Fruit fly (Drosophila melanogaster) whole organism, embryonic: ENCODE measurements around the gene Sec10.

Source experiments
- CG10321 ChIP-seq: fragments of 200-800 bp; sonication (Bioruptor generic); IDR thresholded peaks from 2 replicates; pipeline ENCODE4 v1.3.6; 2022; ENCODE audit warnings: missing biosample characterization, missing genetic modification characterization
- CG10431 ChIP-seq: fragments of 200-800 bp; sonication (Bioruptor generic); optimal IDR thresholded peaks from 3 replicates; lab custom pipeline; 2018; ENCODE audit warnings: missing biosample characterization, mild to moderate bottlenecking, missing genetic modification characterization
- CG11723 ChIP-seq: fragments of 200-800 bp; sonication (Bioruptor generic); optimal IDR thresholded peaks from 2 replicates; lab custom pipeline; 2017; ENCODE audit warnings: missing biosample characterization, mild to moderate bottlenecking, missing genetic modification characterization
- CG12391 ChIP-seq: fragments of 200-800 bp; sonication (Bioruptor generic); optimal IDR thresholded peaks from 3 replicates; lab custom pipeline; 2018; ENCODE audit warnings: missing biosample characterization, mild to moderate bottlenecking, missing genetic modification characterization, moderate library complexity
- CG15073 ChIP-seq: fragments of 200-800 bp; sonication (Bioruptor generic); optimal IDR thresholded peaks from 2 replicates; lab custom pipeline; 2016; ENCODE audit warnings: missing biosample characterization, missing genetic modification characterization
- CG15514 ChIP-seq: fragments of 200-800 bp; sonication (Bioruptor generic); optimal IDR thresholded peaks from 3 replicates; lab custom pipeline; 2017; ENCODE audit warnings: missing biosample characterization, missing genetic modification characterization, mild to moderate bottlenecking, moderate library complexity, missing genetic modification reagents
- CG17829 ChIP-seq: fragments of 200-800 bp; optimal IDR thresholded peaks from 2 replicates; lab custom pipeline; 2019; ENCODE audit warnings: missing biosample characterization, mild to moderate bottlenecking, missing genetic modification characterization, moderate library complexity
- CG17912 ChIP-seq: fragments of 200-800 bp; sonication (Bioruptor generic); optimal IDR thresholded peaks from 2 replicates; lab custom pipeline; 2018; ENCODE audit warnings: missing biosample characterization, mild to moderate bottlenecking, missing genetic modification characterization
- CG18619 ChIP-seq: fragments of 200-800 bp; sonication (Bioruptor generic); optimal IDR thresholded peaks from 3 replicates; lab custom pipeline; 2017; ENCODE audit warnings: missing biosample characterization, mild to moderate bottlenecking, missing genetic modification characterization
- CG2129 ChIP-seq: fragments of 200-800 bp; sonication (Bioruptor generic); IDR thresholded peaks from 2 replicates; pipeline ENCODE4 v1.3.6; 2022; ENCODE audit warnings: missing biosample characterization, missing genetic modification characterization; ENCODE audit not compliant: partially characterized antibody
- CG2875 ChIP-seq: fragments of 200-800 bp; sonication (Bioruptor generic); optimal IDR thresholded peaks from 2 replicates; lab custom pipeline; 2017; ENCODE audit warnings: missing biosample characterization, mild to moderate bottlenecking, missing genetic modification characterization, missing genetic modification reagents
- CG2889 ChIP-seq: fragments of 200-800 bp; sonication (Bioruptor generic); IDR thresholded peaks from 3 replicates; pipeline ENCODE4 v1.3.6; 2022; ENCODE audit warnings: missing biosample characterization, missing genetic modification characterization
- CG3281 ChIP-seq: fragments of 200-800 bp; sonication (Bioruptor generic); optimal IDR thresholded peaks from 3 replicates; lab custom pipeline; 2017; ENCODE audit warnings: missing biosample characterization, mild to moderate bottlenecking, missing genetic modification characterization
- CG34422 ChIP-seq: fragments of 200-800 bp; sonication (Bioruptor generic); IDR thresholded peaks from 3 replicates; pipeline ENCODE4 v1.3.6; 2022; ENCODE audit warnings: missing biosample characterization, missing genetic modification characterization
- CG3995 ChIP-seq: fragments of 200-800 bp; sonication (Bioruptor generic); optimal IDR thresholded peaks from 3 replicates; lab custom pipeline; 2016; ENCODE audit warnings: missing biosample characterization, missing genetic modification characterization
- CG4617 ChIP-seq: fragments of 200-800 bp; sonication (Bioruptor generic); optimal IDR thresholded peaks from 3 replicates; lab custom pipeline; 2016; ENCODE audit warnings: missing biosample characterization, missing genetic modification characterization, borderline replicate concordance
- CG4730 ChIP-seq: fragments of 200-800 bp; sonication (Bioruptor generic); IDR thresholded peaks from 2 replicates; pipeline ENCODE4 v1.3.6; 2022; ENCODE audit warnings: missing biosample characterization, missing genetic modification characterization
- CG6765 ChIP-seq: fragments of 200-800 bp; sonication (Bioruptor generic); optimal IDR thresholded peaks from 3 replicates; lab custom pipeline; 2017; ENCODE audit warnings: missing biosample characterization, mild to moderate bottlenecking, missing genetic modification characterization
- CG6854 ChIP-seq: fragments of 200-800 bp; sonication (Bioruptor generic); optimal IDR thresholded peaks from 3 replicates; lab custom pipeline; 2017; ENCODE audit warnings: missing biosample characterization, mild to moderate bottlenecking, missing genetic modification characterization
- CG9727 ChIP-seq: fragments of 200-800 bp; sonication (Bioruptor generic); optimal IDR thresholded peaks from 3 replicates; lab custom pipeline; 2017; ENCODE audit warnings: missing biosample characterization, mild to moderate bottlenecking, missing genetic modification characterization
- CHES-1-like ChIP-seq: fragments of 200-800 bp; sonication (Bioruptor generic); optimal IDR thresholded peaks from 2 replicates; lab custom pipeline; 2016; ENCODE audit warnings: missing biosample characterization, missing genetic modification characterization
- CoRest ChIP-seq: fragments of 200-800 bp; sonication (Bioruptor generic); optimal IDR thresholded peaks from 3 replicates; lab custom pipeline; 2018; ENCODE audit warnings: missing biosample characterization, mild to moderate bottlenecking, missing genetic modification characterization, moderate library complexity
- Dp ChIP-seq: fragments of 200-800 bp; sonication (Bioruptor generic); optimal IDR thresholded peaks from 2 replicates; lab custom pipeline; 2018; ENCODE audit warnings: missing biosample characterization, mild to moderate bottlenecking, missing genetic modification characterization, moderate library complexity
- Fer1 ChIP-seq: fragments of 200-800 bp; sonication (Bioruptor generic); optimal IDR thresholded peaks from 2 replicates; lab custom pipeline; 2017; ENCODE audit warnings: missing biosample characterization, mild to moderate bottlenecking, missing genetic modification characterization
- HLHmδ ChIP-seq: fragments of 200-800 bp; sonication (Bioruptor generic); optimal IDR thresholded peaks from 2 replicates; lab custom pipeline; 2018; ENCODE audit warnings: missing biosample characterization, mild to moderate bottlenecking, missing genetic modification characterization, moderate library complexity
- Hsf ChIP-seq: fragments of 200-800 bp; sonication (Bioruptor generic); optimal IDR thresholded peaks from 3 replicates; lab custom pipeline; 2016; ENCODE audit warnings: missing biosample characterization, missing genetic modification characterization
- Jarid2 ChIP-seq: fragments of 200-800 bp; sonication (Bioruptor generic); optimal IDR thresholded peaks from 3 replicates; lab custom pipeline; 2017; ENCODE audit warnings: mild to moderate bottlenecking, missing biosample characterization, missing genetic modification reagents, missing genetic modification characterization
- Lhr ChIP-seq: fragments of 200-800 bp; sonication (Bioruptor generic); optimal IDR thresholded peaks from 3 replicates; lab custom pipeline; 2017; ENCODE audit warnings: mild to moderate bottlenecking, missing biosample characterization, missing genetic modification reagents, missing genetic modification characterization
- Mad ChIP-seq: fragments of 200-800 bp; sonication (Bioruptor generic); optimal IDR thresholded peaks from 2 replicates; lab custom pipeline; 2016; ENCODE audit warnings: missing biosample characterization, missing genetic modification characterization
- Sin3A ChIP-seq: fragments of >200 bp; optimal IDR thresholded peaks from 2 replicates; lab custom pipeline; 2018
- Vsx1 ChIP-seq: fragments of 200-800 bp; sonication (Bioruptor generic); optimal IDR thresholded peaks from 2 replicates; lab custom pipeline; 2017; ENCODE audit warnings: missing biosample characterization, mild to moderate bottlenecking, missing genetic modification characterization, missing genetic modification reagents
- caup ChIP-seq: fragments of 200-800 bp; sonication (Bioruptor generic); optimal IDR thresholded peaks from 3 replicates; lab custom pipeline; 2017; ENCODE audit warnings: missing biosample characterization, mild to moderate bottlenecking, missing genetic modification characterization, moderate library complexity; ENCODE audit not compliant: severe bottlenecking
- cwo ChIP-seq: fragments of 200-800 bp; sonication (Bioruptor generic); optimal IDR thresholded peaks from 3 replicates; lab custom pipeline; 2017; ENCODE audit warnings: missing biosample characterization, missing genetic modification characterization, mild to moderate bottlenecking, moderate library complexity, missing genetic modification reagents
- dan ChIP-seq: fragments of 200-800 bp; sonication (Bioruptor generic); IDR thresholded peaks from 2 replicates; pipeline ENCODE4 v1.3.6; 2022; ENCODE audit warnings: missing biosample characterization, missing genetic modification characterization
- dpn ChIP-seq, 2 experiments: fragments of 200-800 bp; sonication (Bioruptor generic); optimal IDR thresholded peaks; 3 replicates each; lab custom pipeline; 2016; ENCODE audit warnings: missing biosample characterization in 2 of 2, missing genetic modification characterization in 2 of 2
- fd3F ChIP-seq: fragments of 200-800 bp; sonication (Bioruptor generic); optimal IDR thresholded peaks from 2 replicates; lab custom pipeline; 2018; ENCODE audit warnings: missing biosample characterization, mild to moderate bottlenecking, missing genetic modification characterization, moderate library complexity
- gsb ChIP-seq: fragments of 200-800 bp; sonication (Bioruptor generic); IDR thresholded peaks from 2 replicates; pipeline ENCODE4 v1.3.6; 2022; ENCODE audit warnings: missing biosample characterization, missing genetic modification characterization
- her ChIP-seq: fragments of 200-800 bp; sonication (Bioruptor generic); optimal IDR thresholded peaks from 2 replicates; lab custom pipeline; 2016; ENCODE audit warnings: missing biosample characterization, missing genetic modification characterization
- kah ChIP-seq: fragments of 200-800 bp; sonication (Bioruptor generic); optimal IDR thresholded peaks from 2 replicates; lab custom pipeline; 2018; ENCODE audit warnings: missing biosample characterization, mild to moderate bottlenecking, missing genetic modification characterization
- nom ChIP-seq: fragments of 200-800 bp; sonication (Bioruptor generic); optimal IDR thresholded peaks from 2 replicates; lab custom pipeline; 2017; ENCODE audit warnings: missing biosample characterization, missing genetic modification characterization, mild to moderate bottlenecking, moderate library complexity, missing genetic modification reagents
- org-1 ChIP-seq: fragments of 200-800 bp; sonication (Bioruptor generic); optimal IDR thresholded peaks from 2 replicates; lab custom pipeline; 2017; ENCODE audit warnings: missing biosample characterization, missing genetic modification characterization
- pho ChIP-seq: fragments of 200-800 bp; sonication (Bioruptor generic); optimal IDR thresholded peaks from 2 replicates; lab custom pipeline; 2016; ENCODE audit warnings: missing biosample characterization, missing genetic modification characterization
- phol ChIP-seq: fragments of 200-800 bp; sonication (Bioruptor generic); optimal IDR thresholded peaks from 3 replicates; lab custom pipeline; 2018; ENCODE audit warnings: missing biosample characterization, mild to moderate bottlenecking, missing genetic modification characterization, moderate library complexity
- scrt ChIP-seq: fragments of 200-800 bp; sonication (Bioruptor generic); optimal IDR thresholded peaks from 2 replicates; lab custom pipeline; 2018; ENCODE audit warnings: missing biosample characterization, mild to moderate bottlenecking, missing genetic modification characterization, moderate library complexity
- seq ChIP-seq: fragments of 200-800 bp; sonication (Bioruptor generic); IDR thresholded peaks from 2 replicates; pipeline ENCODE4 v1.3.6; 2022; ENCODE audit warnings: missing biosample characterization, missing genetic modification characterization
- sug ChIP-seq: fragments of 200-800 bp; optimal IDR thresholded peaks from 2 replicates; lab custom pipeline; 2019; ENCODE audit warnings: missing biosample characterization, mild to moderate bottlenecking, missing genetic modification characterization, moderate library complexity
- trem ChIP-seq: fragments of 200-800 bp; optimal IDR thresholded peaks from 3 replicates; lab custom pipeline; 2019; ENCODE audit warnings: missing biosample characterization, mild to moderate bottlenecking, missing genetic modification characterization, moderate library complexity
- unc-4 ChIP-seq: fragments of 200-800 bp; sonication (Bioruptor generic); IDR thresholded peaks from 2 replicates; pipeline ENCODE4 v1.3.6; 2022; ENCODE audit warnings: missing biosample characterization, missing genetic modification characterization; ENCODE audit not compliant: partially characterized antibody
- zen ChIP-seq: fragments of 200-800 bp; sonication (Bioruptor generic); optimal IDR thresholded peaks from 3 replicates; lab custom pipeline; 2018; ENCODE audit warnings: missing biosample characterization, mild to moderate bottlenecking, missing genetic modification characterization, moderate library complexity

The Sec10 gene

dm6 chr3R:24105312-24105902 is 29.2 kb upstream of the Sec10 start, which contains the start of gene Syx1A (continued):
- TF ChIP-seq seq (GFP tag; lab: Robert Waterston, UW) (no peak), CG12391 (no peak), trem (tag; lab: Kevin White, UChicago) (peak; percentile 73), Fer1 (GFP tag; lab: Kevin White, UChicago) (peak; percentile 18), nom (GFP tag; lab: Kevin White, UChicago) (peak; percentile 37), CG18619 (peak; percentile 23), zen (tag; lab: Kevin White, UChicago) (peak; percentile 34), CG2875 (GFP tag; lab: Kevin White, UChicago) (peak; percentile 3), dan (GFP tag; lab: Robert Waterston, UW) (no peak), CG15073 (GFP tag; lab: Kevin White, UChicago) (no peak), dpn (GFP tag; optimal IDR thresholded peaks at IDR 0.05; lab: Kevin White, UChicago) (peak in 1 of 2 experiments; percentile 6), CoRest (tag; lab: Kevin White, UChicago) (peak; percentile 11), CG17912 (GFP tag; lab: Kevin White, UChicago) (peak; percentile 22), Jarid2 (GFP tag; lab: Kevin White, UChicago) (peak; percentile 91), CG17829 (tag; lab: Kevin White, UChicago) (peak; percentile 64), CG4730 (GFP tag; lab: Robert Waterston, UW) (no peak), HLHmδ (GFP tag; lab: Kevin White, UChicago) (peak; percentile 10), CG6854 (GFP tag; lab: Kevin White, UChicago) (peak; percentile 59), her (GFP tag; lab: Kevin White, UChicago) (peak; percentile 23), scrt (GFP tag; lab: Kevin White, UChicago) (peak; percentile 57), CG2889 (GFP tag; lab: Robert Waterston, UW) (no peak), CG10321 (GFP tag; lab: Robert Waterston, UW) (no peak), kah (GFP tag; lab: Kevin White, UChicago) (no peak), Dp (GFP tag; lab: Kevin White, UChicago) (peak; percentile 25), CG6765 (GFP tag; lab: Kevin White, UChicago) (peak; percentile 62), CG3281 (peak; percentile 55), CG11723 (GFP tag; lab: Kevin White, UChicago) (peak; percentile 10), sug (tag; lab: Kevin White, UChicago) (peak; percentile 100), CG34422 (GFP tag; lab: Robert Waterston, UW) (no peak), pho (GFP tag; lab: Kevin White, UChicago) (peak; percentile 23), gsb (GFP tag; lab: Robert Waterston, UW) (no peak), Mad (GFP tag; lab: Kevin White, UChicago) (peak; percentile 0), Sin3A (lab: Kevin White, UChicago) (peak; percentile 1), phol (tag; lab: Kevin White, UChicago) (peak; percentile 20), CG9727 (GFP tag; lab: Kevin White, UChicago) (no peak), CG4617 (peak; percentile 0), CG15514 (GFP tag; lab: Kevin White, UChicago) (peak; percentile 80), unc-4 (GFP tag; lab: Robert Waterston, UW) (no peak), caup (GFP tag; lab: Kevin White, UChicago) (peak; percentile 28), Hsf (GFP tag; lab: Kevin White, UChicago) (peak; percentile 19), cwo (GFP tag; lab: Kevin White, UChicago) (peak; percentile 26), CG2129 (GFP tag; lab: Robert Waterston, UW) (no peak), Vsx1 (GFP tag; lab: Kevin White, UChicago) (no peak), CHES-1-like (peak; percentile 43), CG3995 (GFP tag; lab: Kevin White, UChicago) (peak; percentile 81), CG10431 (peak; percentile 10), Lhr (GFP tag; lab: Kevin White, UChicago) (peak; percentile 87), org-1 (GFP tag; lab: Kevin White, UChicago) (no peak), fd3F (GFP tag; lab: Kevin White, UChicago) (no peak)
